Fruit fly (Drosophila melanogaster) whole organism, pupa: ENCODE data around the gene mtsh.

ENCODE experiments used
- CG10348 ChIP-seq: fragments of 200-800 bp; sonication (Bioruptor generic); IDR thresholded peaks from 2 replicates; pipeline ENCODE4 v1.3.6; 2022; ENCODE audit warnings: missing biosample characterization, missing genetic modification characterization
- CG12605 ChIP-seq: fragments of 200-800 bp; sonication (Bioruptor generic); IDR thresholded peaks from 2 replicates; pipeline ENCODE4 v1.3.6; 2022; ENCODE audit warnings: missing biosample characterization, missing genetic modification characterization
- CG13204 ChIP-seq: fragments of 200-800 bp; sonication (Bioruptor generic); optimal IDR thresholded peaks from 2 replicates; lab custom pipeline; 2018; ENCODE audit warnings: missing biosample characterization, mild to moderate bottlenecking, missing genetic modification characterization, moderate library complexity
- CG14655 ChIP-seq: fragments of 200-800 bp; sonication (Bioruptor generic); optimal IDR thresholded peaks from 3 replicates; lab custom pipeline; 2017; ENCODE audit warnings: mild to moderate bottlenecking, missing biosample characterization, missing genetic modification reagents, missing genetic modification characterization
- CG15710 ChIP-seq: fragments of 200-800 bp; sonication (Bioruptor generic); optimal IDR thresholded peaks from 2 replicates; lab custom pipeline; 2018; ENCODE audit warnings: missing biosample characterization, mild to moderate bottlenecking, missing genetic modification characterization, moderate library complexity
- CG17806 ChIP-seq: fragments of 200-800 bp; sonication (Bioruptor generic); optimal IDR thresholded peaks from 2 replicates; lab custom pipeline; 2018; ENCODE audit warnings: missing biosample characterization, mild to moderate bottlenecking, missing genetic modification characterization, moderate library complexity
- CG32121 ChIP-seq: fragments of 200-800 bp; sonication (Bioruptor generic); IDR thresholded peaks from 2 replicates; pipeline ENCODE4 v1.3.6; 2022; ENCODE audit warnings: missing biosample characterization, missing genetic modification characterization
- CG34367 ChIP-seq: fragments of 200-800 bp; sonication (Bioruptor generic); optimal IDR thresholded peaks from 2 replicates; lab custom pipeline; 2018; ENCODE audit warnings: missing biosample characterization, mild to moderate bottlenecking, missing genetic modification characterization
- CG4496 ChIP-seq: fragments of 200-800 bp; sonication (Bioruptor generic); IDR thresholded peaks from 3 replicates; pipeline ENCODE4 v1.3.6; 2022; ENCODE audit warnings: missing biosample characterization, missing genetic modification characterization
- CG8159 ChIP-seq: fragments of 200-800 bp; sonication (Bioruptor generic); optimal IDR thresholded peaks from 3 replicates; lab custom pipeline; 2018; ENCODE audit warnings: missing biosample characterization, mild to moderate bottlenecking, missing genetic modification characterization, moderate library complexity
- CG8301 ChIP-seq: fragments of 200-800 bp; sonication (Bioruptor generic); optimal IDR thresholded peaks from 2 replicates; lab custom pipeline; 2018; ENCODE audit warnings: missing biosample characterization, mild to moderate bottlenecking, missing genetic modification characterization
- CG9948 ChIP-seq: fragments of 200-800 bp; sonication (Bioruptor generic); optimal IDR thresholded peaks from 2 replicates; lab custom pipeline; 2018; ENCODE audit warnings: missing biosample characterization, mild to moderate bottlenecking, missing genetic modification characterization, moderate library complexity
- D1 ChIP-seq: fragments of 200-800 bp; sonication (Bioruptor generic); optimal IDR thresholded peaks from 2 replicates; lab custom pipeline; 2018; ENCODE audit warnings: missing biosample characterization, mild to moderate bottlenecking, missing genetic modification characterization, moderate library complexity
- EcR ChIP-seq: fragments of 200-800 bp; sonication (Bioruptor generic); optimal IDR thresholded peaks from 3 replicates; lab custom pipeline; 2019; ENCODE audit warnings: missing biosample characterization, missing genetic modification characterization, mild to moderate bottlenecking, moderate library complexity, missing genetic modification reagents
- Ets98B ChIP-seq: fragments of 200-800 bp; sonication (Bioruptor generic); IDR thresholded peaks from 2 replicates; pipeline ENCODE4 v1.3.6; 2022; ENCODE audit warnings: missing biosample characterization, missing genetic modification characterization
- Pif1A ChIP-seq: fragments of 200-800 bp; sonication (Bioruptor generic); optimal IDR thresholded peaks from 3 replicates; lab custom pipeline; 2016; ENCODE audit warnings: missing biosample characterization, missing genetic modification characterization
- Pif1B ChIP-seq: fragments of 200-800 bp; sonication (Bioruptor generic); optimal IDR thresholded peaks from 3 replicates; lab custom pipeline; 2016; ENCODE audit warnings: missing biosample characterization, missing genetic modification characterization
- Snoo ChIP-seq: fragments of 200-800 bp; sonication (Bioruptor generic); optimal IDR thresholded peaks from 3 replicates; lab custom pipeline; 2017; ENCODE audit warnings: missing biosample characterization, mild to moderate bottlenecking, missing genetic modification characterization, inconsistent platforms
- fd96Ca ChIP-seq: fragments of 200-800 bp; sonication (Bioruptor generic); IDR thresholded peaks from 3 replicates; pipeline ENCODE4 v1.3.6; 2022; ENCODE audit warnings: missing biosample characterization, missing genetic modification characterization
- gl ChIP-seq: fragments of 200-800 bp; sonication (Bioruptor generic); optimal IDR thresholded peaks from 2 replicates; lab custom pipeline; 2018; ENCODE audit warnings: missing biosample characterization, mild to moderate bottlenecking, missing genetic modification characterization
- rn ChIP-seq: fragments of 200-800 bp; sonication (Bioruptor generic); IDR thresholded peaks from 2 replicates; pipeline ENCODE4 v1.3.6; 2022; ENCODE audit warnings: missing biosample characterization, missing genetic modification characterization

mtsh gene

DNA sequence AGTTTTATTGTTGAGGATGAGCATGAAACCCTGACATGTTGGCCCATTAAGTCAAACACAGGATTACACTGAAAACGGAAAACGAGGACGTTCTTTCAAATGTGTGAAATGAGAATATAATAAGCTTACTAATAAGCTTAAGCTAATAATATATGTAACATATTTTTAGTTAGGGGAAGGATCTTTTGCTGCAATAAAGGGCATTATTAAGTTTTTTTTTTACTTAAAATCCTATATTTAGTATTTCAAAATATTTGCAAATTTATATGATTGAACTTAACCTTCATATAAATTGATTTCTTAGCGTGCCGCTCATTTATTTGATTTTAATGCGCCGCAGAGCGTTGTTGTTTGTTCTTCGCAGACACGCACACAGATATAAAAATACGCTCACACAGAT, 13.5 kb upstream of the mtsh start:
- no peak for TF ChIP-seq CG12605 (GFP tag; lab: Robert Waterston, UW)
- no peak for TF ChIP-seq Ets98B (GFP tag; lab: Robert Waterston, UW)
- TF ChIP-seq CG17806: no peak
- no peak for TF ChIP-seq CG4496 (GFP tag; lab: Robert Waterston, UW)
- TF ChIP-seq Snoo (tag; lab: Kevin White, UChicago): no peak
- TF ChIP-seq CG8301 (tag; lab: Kevin White, UChicago): no peak
- no peak for TF ChIP-seq Pif1B (GFP tag; lab: Kevin White, UChicago)
- no peak for TF ChIP-seq fd96Ca (GFP tag; lab: Robert Waterston, UW)
- no peak for TF ChIP-seq Pif1A
- no peak for TF ChIP-seq CG8159 (tag; lab: Kevin White, UChicago)
- TF ChIP-seq gl (tag; lab: Kevin White, UChicago): no peak
- no peak for TF ChIP-seq CG10348 (GFP tag; lab: Robert Waterston, UW)
- no peak for TF ChIP-seq CG14655 (GFP tag; lab: Kevin White, UChicago)

DNA sequence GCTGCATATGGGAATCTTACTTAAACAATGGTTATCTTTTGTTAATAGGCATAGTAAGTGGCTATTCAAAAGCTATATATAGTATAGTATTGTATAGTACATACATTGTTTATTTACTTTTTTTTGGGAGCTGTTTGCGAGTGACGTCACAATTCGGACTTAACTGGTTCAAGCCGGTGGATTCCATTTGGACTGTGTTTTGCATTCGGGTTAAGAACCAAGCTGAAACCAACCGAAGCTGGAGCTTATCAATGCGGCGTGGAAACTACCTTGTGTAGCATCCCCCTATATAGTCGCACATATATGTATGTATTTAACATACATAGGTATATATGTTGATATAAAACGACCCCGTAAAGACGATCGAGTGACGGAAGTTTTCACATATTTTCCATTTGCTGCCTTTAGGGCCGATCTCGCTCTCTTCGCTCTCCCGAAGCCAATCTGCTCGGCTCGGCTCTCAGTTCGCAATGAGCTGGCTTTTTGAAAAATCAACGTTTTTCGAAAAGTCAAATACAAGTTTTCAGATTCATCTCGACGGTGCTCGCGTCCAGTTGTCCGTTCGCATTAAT, 8.9 kb upstream of the mtsh start:
- TF ChIP-seq CG34367 (tag; lab: Kevin White, UChicago) (no peak), rn (GFP tag; lab: Robert Waterston, UW) (no peak), fd96Ca (GFP tag; lab: Robert Waterston, UW) (no peak), Ets98B (GFP tag; lab: Robert Waterston, UW) (no peak), CG32121 (GFP tag; lab: Robert Waterston, UW) (no peak), CG13204 (GFP tag; lab: Kevin White, UChicago) (no peak), D1 (no peak), CG8301 (tag; lab: Kevin White, UChicago) (no peak), EcR (GFP tag; lab: Kevin White, UChicago) (no peak), CG10348 (GFP tag; lab: Robert Waterston, UW) (no peak), CG8159 (tag; lab: Kevin White, UChicago) (no peak), CG12605 (GFP tag; lab: Robert Waterston, UW) (no peak), CG14655 (GFP tag; lab: Kevin White, UChicago) (no peak), Snoo (tag; lab: Kevin White, UChicago) (no peak), Pif1A (no peak), CG15710 (tag; lab: Kevin White, UChicago) (no peak), gl (tag; lab: Kevin White, UChicago) (no peak), CG4496 (GFP tag; lab: Robert Waterston, UW) (no peak)

DNA sequence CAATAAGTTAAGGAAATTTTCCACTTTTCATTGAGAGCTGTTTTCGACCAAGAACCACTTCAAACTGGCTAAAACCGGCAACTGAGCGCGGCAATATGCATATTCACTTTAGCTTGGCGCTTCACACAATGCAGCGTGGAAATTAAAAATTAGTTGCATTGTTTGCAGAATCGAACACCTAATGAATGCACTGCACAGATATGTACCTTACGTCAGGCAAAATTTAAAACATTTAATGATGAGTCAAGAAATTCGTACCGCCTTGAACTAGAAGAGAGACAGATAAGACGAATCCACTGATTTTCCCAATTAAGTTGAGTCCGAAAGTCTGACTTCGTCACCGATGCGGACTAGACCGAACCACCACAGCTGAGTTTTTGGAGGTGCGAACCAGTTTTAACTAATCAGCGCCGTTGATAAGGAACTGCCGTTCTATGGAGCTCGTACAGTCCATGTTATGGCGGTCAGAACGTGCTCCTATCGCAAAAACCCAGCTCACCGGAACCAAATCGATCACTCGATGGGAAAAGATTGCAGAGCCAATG, 8.1 kb upstream of the mtsh start:
- TF ChIP-seq Pif1A: no peak
- TF ChIP-seq CG13204 (GFP tag; lab: Kevin White, UChicago): no peak
- no peak for TF ChIP-seq CG8301 (tag; lab: Kevin White, UChicago)
- TF ChIP-seq Pif1B (GFP tag; lab: Kevin White, UChicago): no peak
- no peak for TF ChIP-seq CG12605 (GFP tag; lab: Robert Waterston, UW)
- TF ChIP-seq D1: no peak
- no peak for TF ChIP-seq CG17806
- TF ChIP-seq CG32121 (GFP tag; lab: Robert Waterston, UW): no peak
- no peak for TF ChIP-seq CG8159 (tag; lab: Kevin White, UChicago)
- no peak for TF ChIP-seq gl (tag; lab: Kevin White, UChicago)
- TF ChIP-seq CG10348 (GFP tag; lab: Robert Waterston, UW): no peak
- TF ChIP-seq EcR (GFP tag; lab: Kevin White, UChicago): no peak
- no peak for TF ChIP-seq CG34367 (tag; lab: Kevin White, UChicago)
- TF ChIP-seq rn (GFP tag; lab: Robert Waterston, UW): no peak
- TF ChIP-seq CG9948 (tag; lab: Kevin White, UChicago): no peak
- no peak for TF ChIP-seq CG4496 (GFP tag; lab: Robert Waterston, UW)
- no peak for TF ChIP-seq fd96Ca (GFP tag; lab: Robert Waterston, UW)
- no peak for TF ChIP-seq CG15710 (tag; lab: Kevin White, UChicago)
- no peak for TF ChIP-seq Ets98B (GFP tag; lab: Robert Waterston, UW)
- no peak for TF ChIP-seq Snoo (tag; lab: Kevin White, UChicago)

DNA sequence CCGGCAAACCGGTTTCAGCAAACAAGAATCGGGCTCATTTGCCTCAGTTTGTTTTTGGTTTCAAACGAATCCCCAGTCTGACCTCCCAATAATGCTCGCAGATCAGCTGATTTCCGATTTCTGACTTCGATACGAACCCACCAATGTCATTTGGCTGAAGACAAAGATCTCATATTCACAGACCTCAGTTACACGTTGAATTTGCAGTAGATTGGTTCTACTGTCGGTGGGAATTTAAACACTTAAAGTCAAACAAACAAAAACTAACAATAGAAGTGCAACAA, 7.5 kb upstream of the mtsh start, which contains the start of gene CG14275:
TSS of gene CG14275 (plus strand) at position 185 of the 284 bp plus-strand sequence.
- TF ChIP-seq Pif1A (no peak), CG12605 (GFP tag; lab: Robert Waterston, UW) (no peak), fd96Ca (GFP tag; lab: Robert Waterston, UW) (no peak), Ets98B (GFP tag; lab: Robert Waterston, UW) (no peak), gl (tag; lab: Kevin White, UChicago) (no peak), EcR (GFP tag; lab: Kevin White, UChicago) (no peak)
- TF ChIP-seq, all 21 proteins: peak for 0

DNA sequence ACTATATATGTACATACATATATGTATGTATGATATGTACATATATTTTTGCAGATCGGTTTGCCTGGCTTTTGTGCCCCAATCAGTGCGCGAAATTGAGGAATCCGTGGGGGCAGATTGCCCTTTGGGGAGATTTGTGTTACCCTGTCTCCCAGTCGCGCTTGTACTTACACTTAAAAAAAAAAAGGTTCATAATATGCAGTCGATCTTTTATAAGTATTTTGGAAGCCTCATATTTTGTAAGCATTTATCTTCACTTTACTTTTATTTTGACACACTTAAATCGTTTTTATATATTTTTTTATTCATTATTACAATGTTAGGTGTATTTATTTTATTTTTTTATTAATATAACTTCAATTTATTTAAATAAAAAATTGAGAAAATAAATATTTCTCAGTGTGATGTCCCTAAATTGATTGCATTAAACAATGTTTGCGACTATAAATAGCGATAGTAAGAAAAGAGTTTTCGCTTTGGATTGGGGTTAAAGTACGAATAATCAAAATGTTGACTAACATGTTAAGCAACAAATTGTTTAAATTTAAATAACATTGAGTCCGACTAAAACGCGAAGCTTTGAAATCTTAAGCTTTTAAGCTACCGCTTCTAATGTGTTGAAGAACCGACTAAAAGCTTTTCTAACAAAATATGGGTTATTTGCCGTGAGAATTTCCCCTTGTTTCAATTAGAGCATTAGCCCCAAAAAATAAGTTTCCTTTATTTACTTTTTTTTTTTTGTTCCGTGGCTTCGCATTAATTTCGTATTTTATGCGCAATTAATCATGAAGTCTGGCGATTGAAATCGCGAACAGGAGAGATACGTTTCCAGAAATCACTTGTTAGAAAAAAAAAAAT, 6.9 kb upstream of the mtsh start:
- TF ChIP-seq CG12605 (GFP tag; lab: Robert Waterston, UW) (peak; percentile 28; the same call in 1 of the 2 replicates), CG15710 (tag; lab: Kevin White, UChicago) (peak; percentile 1), CG34367 (tag; lab: Kevin White, UChicago) (no peak), CG4496 (GFP tag; lab: Robert Waterston, UW) (0 out of 3 replicates have a peak, but pooled peaks have one; percentile 46), CG32121 (GFP tag; lab: Robert Waterston, UW) (0 out of 2 replicates have a peak, but pooled peaks have one; percentile 35), fd96Ca (GFP tag; lab: Robert Waterston, UW) (no peak), CG9948 (tag; lab: Kevin White, UChicago) (peak; percentile 0), CG17806 (peak; percentile 4), CG8159 (tag; lab: Kevin White, UChicago) (peak; percentile 37), Pif1B (GFP tag; lab: Kevin White, UChicago) (no peak), EcR (GFP tag; lab: Kevin White, UChicago) (no peak), Snoo (tag; lab: Kevin White, UChicago) (no peak), Ets98B (GFP tag; lab: Robert Waterston, UW) (no peak)
